Worm (Caenorhabditis elegans) whole organism, L2 larva: ENCODE results near the gene gpx-5.

Experiments used
- C34F6.9 ChIP-seq: fragments of 150-350 bp; optimal IDR thresholded peaks from 2 replicates; lab custom pipeline; 2014; ENCODE audit warnings: missing biosample characterization, missing genetic modification characterization
- F13H6.1 ChIP-seq: sonication (generic microtip); optimal IDR thresholded peaks from 2 replicates; lab custom pipeline; 2016; ENCODE audit warnings: missing genetic modification characterization, missing compliant biosample characterization
- R02D3.7 ChIP-seq: fragments of 150-350 bp; optimal IDR thresholded peaks from 2 replicates; lab custom pipeline; 2014; ENCODE audit warnings: missing biosample characterization, missing genetic modification characterization
- Y55F3AM.14 ChIP-seq: fragments of 200-800 bp; sonication (Bioruptor generic); optimal IDR thresholded peaks from 2 replicates; lab custom pipeline; 2018; ENCODE audit warnings: mild to moderate bottlenecking, missing genetic modification characterization, missing compliant biosample characterization
- ZK546.5 ChIP-seq: sonication (generic microtip); optimal IDR thresholded peaks from 2 replicates; lab custom pipeline; 2017; ENCODE audit warnings: missing biosample characterization, missing genetic modification characterization
- alr-1 ChIP-seq: fragments of 150-350 bp; optimal IDR thresholded peaks from 2 replicates; lab custom pipeline; 2014; ENCODE audit warnings: missing biosample characterization, missing genetic modification characterization
- aly-2 ChIP-seq: fragments of 150-350 bp; optimal IDR thresholded peaks from 2 replicates; lab custom pipeline; 2014; ENCODE audit warnings: missing biosample characterization, missing genetic modification characterization
- ama-1 ChIP-seq: fragments of 150-350 bp; optimal IDR thresholded peaks from 2 replicates; lab custom pipeline; 2018; ENCODE audit warnings: inconsistent platforms
- blmp-1 ChIP-seq: sonication (generic microtip); optimal IDR thresholded peaks from 2 replicates; lab custom pipeline; 2017; ENCODE audit warnings: missing genetic modification characterization, mild to moderate bottlenecking, missing compliant biosample characterization, antibody characterized with exemption, moderate library complexity; ENCODE audit not compliant: insufficient read depth
- ceh-16 ChIP-seq: fragments of 150-350 bp; optimal IDR thresholded peaks from 2 replicates; lab custom pipeline; 2014; ENCODE audit warnings: missing biosample characterization, missing genetic modification characterization
- ceh-82 ChIP-seq: fragments of 150-350 bp; optimal IDR thresholded peaks from 2 replicates; lab custom pipeline; 2014; ENCODE audit warnings: missing biosample characterization, missing genetic modification characterization
- crh-2 ChIP-seq: sonication (generic microtip); optimal IDR thresholded peaks from 2 replicates; lab custom pipeline; 2017; ENCODE audit warnings: missing biosample characterization, missing genetic modification characterization
- dmd-4 ChIP-seq: sonication (generic microtip); optimal IDR thresholded peaks from 2 replicates; lab custom pipeline; 2017; ENCODE audit warnings: missing biosample characterization, missing genetic modification characterization
- egl-27 ChIP-seq: sonication (generic microtip); optimal IDR thresholded peaks from 3 replicates; lab custom pipeline; 2017; ENCODE audit warnings: missing biosample characterization, missing genetic modification reagents, missing genetic modification characterization
- elt-1 ChIP-seq: fragments of 150-350 bp; optimal IDR thresholded peaks from 2 replicates; lab custom pipeline; 2014; ENCODE audit warnings: missing biosample characterization, missing genetic modification characterization
- elt-3 ChIP-seq: sonication (generic microtip); optimal IDR thresholded peaks from 2 replicates; lab custom pipeline; 2017; ENCODE audit warnings: missing biosample characterization, missing genetic modification characterization
- fos-1 ChIP-seq: fragments of 150-350 bp; optimal IDR thresholded peaks from 2 replicates; lab custom pipeline; 2014; ENCODE audit warnings: missing biosample characterization, missing genetic modification characterization
- gmeb-1 ChIP-seq: fragments of 150-350 bp; optimal IDR thresholded peaks from 2 replicates; lab custom pipeline; 2014; ENCODE audit warnings: missing biosample characterization, missing genetic modification characterization
- lin-11 ChIP-seq: fragments of 150-350 bp; sonication (generic microtip); optimal IDR thresholded peaks from 2 replicates; lab custom pipeline; 2014; ENCODE audit warnings: missing biosample characterization, missing genetic modification characterization, inconsistent platforms, mixed read lengths
- lin-13 ChIP-seq: fragments of 150-350 bp; optimal IDR thresholded peaks from 2 replicates; lab custom pipeline; 2014; ENCODE audit warnings: missing biosample characterization, missing genetic modification reagents, missing genetic modification characterization
- lin-39 ChIP-seq: fragments of 150-350 bp; optimal IDR thresholded peaks from 2 replicates; lab custom pipeline; 2014; ENCODE audit warnings: missing biosample characterization, missing genetic modification reagents, missing genetic modification characterization
- lsy-2 ChIP-seq, 2 experiments: fragments of 150-350 bp in 1 of 2; sonication (generic microtip) in 1 of 2; optimal IDR thresholded peaks; 2 replicates each; lab custom pipeline; 2014 to 2017; ENCODE audit warnings: missing biosample characterization in 2 of 2, missing genetic modification characterization in 2 of 2
- mab-5 ChIP-seq: fragments of 150-350 bp; optimal IDR thresholded peaks from 2 replicates; lab custom pipeline; 2014; ENCODE audit warnings: missing biosample characterization, missing genetic modification characterization
- mbf-1 ChIP-seq: sonication (generic microtip); optimal IDR thresholded peaks from 2 replicates; lab custom pipeline; 2017; ENCODE audit warnings: missing biosample characterization, missing genetic modification characterization
- mdl-1 ChIP-seq, 2 experiments: fragments of 150-350 bp in 1 of 2; sonication (generic microtip) in 1 of 2; optimal IDR thresholded peaks; 2 replicates each; lab custom pipeline; 2017; ENCODE audit warnings: missing biosample characterization in 2 of 2, missing genetic modification characterization in 2 of 2
- nhr-10 ChIP-seq: sonication (generic microtip); optimal IDR thresholded peaks from 2 replicates; lab custom pipeline; 2017; ENCODE audit warnings: missing biosample characterization, missing genetic modification characterization
- nhr-11 ChIP-seq: fragments of 150-350 bp; optimal IDR thresholded peaks from 2 replicates; lab custom pipeline; 2014; ENCODE audit warnings: missing biosample characterization, missing genetic modification characterization
- nhr-12 ChIP-seq: fragments of 150-350 bp; optimal IDR thresholded peaks from 2 replicates; lab custom pipeline; 2014; ENCODE audit warnings: missing biosample characterization, missing genetic modification characterization
- nhr-129 ChIP-seq: fragments of 150-350 bp; optimal IDR thresholded peaks from 2 replicates; lab custom pipeline; 2014; ENCODE audit warnings: missing biosample characterization, missing genetic modification characterization
- nhr-21 ChIP-seq: fragments of 150-350 bp; optimal IDR thresholded peaks from 2 replicates; lab custom pipeline; 2014; ENCODE audit warnings: missing biosample characterization, missing genetic modification characterization
- nhr-23 ChIP-seq: fragments of 150-350 bp; optimal IDR thresholded peaks from 2 replicates; lab custom pipeline; 2014; ENCODE audit warnings: missing biosample characterization, missing genetic modification reagents, missing genetic modification characterization
- nhr-237 ChIP-seq: fragments of 150-350 bp; optimal IDR thresholded peaks from 2 replicates; lab custom pipeline; 2014; ENCODE audit warnings: missing biosample characterization, missing genetic modification characterization
- nhr-25 ChIP-seq: fragments of 150-350 bp; sonication (generic microtip); optimal IDR thresholded peaks from 3 replicates; lab custom pipeline; 2014; ENCODE audit warnings: missing biosample characterization, missing genetic modification characterization
- nhr-6 ChIP-seq: fragments of 150-350 bp; optimal IDR thresholded peaks from 2 replicates; lab custom pipeline; 2014; ENCODE audit warnings: missing biosample characterization, missing genetic modification characterization
- nhr-77 ChIP-seq: fragments of 150-350 bp; optimal IDR thresholded peaks from 2 replicates; lab custom pipeline; 2014; ENCODE audit warnings: missing biosample characterization, missing genetic modification characterization
- peb-1 ChIP-seq: fragments of 150-350 bp; optimal IDR thresholded peaks from 2 replicates; lab custom pipeline; 2014; ENCODE audit warnings: missing biosample characterization, missing genetic modification characterization
- sem-4 ChIP-seq: fragments of 150-350 bp; optimal IDR thresholded peaks from 2 replicates; lab custom pipeline; 2014; ENCODE audit warnings: missing biosample characterization, missing genetic modification reagents, missing genetic modification characterization
- skn-1 ChIP-seq: sonication (generic microtip); optimal IDR thresholded peaks from 2 replicates; lab custom pipeline; 2017; ENCODE audit warnings: missing biosample characterization, missing genetic modification characterization
- sma-3 ChIP-seq: sonication (generic microtip); optimal IDR thresholded peaks from 2 replicates; lab custom pipeline; 2016; ENCODE audit warnings: missing genetic modification reagents, missing genetic modification characterization, missing compliant biosample characterization
- sma-9 ChIP-seq, 2 experiments: fragments of 150-350 bp in 1 of 2; sonication (generic microtip) in 1 of 2; optimal IDR thresholded peaks; 2 replicates each; lab custom pipeline; 2014 to 2016; ENCODE audit warnings: missing genetic modification characterization in 2 of 2, mild to moderate bottlenecking in 1 of 2, missing biosample characterization in 1 of 2, missing compliant biosample characterization in 1 of 2, missing genetic modification reagents in 1 of 2, moderate library complexity in 1 of 2
- snpc-4 ChIP-seq: fragments of 150-350 bp; optimal IDR thresholded peaks from 2 replicates; lab custom pipeline; 2014; ENCODE audit warnings: missing biosample characterization, missing genetic modification characterization
- unc-39 ChIP-seq: fragments of 150-350 bp; optimal IDR thresholded peaks from 2 replicates; lab custom pipeline; 2014; ENCODE audit warnings: missing biosample characterization, missing genetic modification characterization
- unc-55 ChIP-seq: fragments of 150-350 bp; sonication (generic microtip); optimal IDR thresholded peaks from 3 replicates; lab custom pipeline; 2014; ENCODE audit warnings: missing biosample characterization, missing genetic modification reagents, missing genetic modification characterization
- unc-62 ChIP-seq: fragments of 150-350 bp; optimal IDR thresholded peaks from 2 replicates; lab custom pipeline; 2014; ENCODE audit warnings: missing biosample characterization, missing genetic modification reagents, missing genetic modification characterization
- zag-1 ChIP-seq: fragments of 150-350 bp; optimal IDR thresholded peaks from 2 replicates; lab custom pipeline; 2014; ENCODE audit warnings: missing biosample characterization, missing genetic modification characterization
- ztf-1 ChIP-seq: fragments of 200-800 bp; sonication (Bioruptor generic); conservative IDR thresholded peaks from 2 replicates; pipeline ENCODE4 v1.3.6; 2022; ENCODE audit warnings: missing genetic modification characterization, missing compliant biosample characterization
- ztf-11 ChIP-seq: sonication (generic microtip); optimal IDR thresholded peaks from 2 replicates; lab custom pipeline; 2017; ENCODE audit warnings: missing biosample characterization, missing genetic modification characterization

Gene gpx-5

DNA sequence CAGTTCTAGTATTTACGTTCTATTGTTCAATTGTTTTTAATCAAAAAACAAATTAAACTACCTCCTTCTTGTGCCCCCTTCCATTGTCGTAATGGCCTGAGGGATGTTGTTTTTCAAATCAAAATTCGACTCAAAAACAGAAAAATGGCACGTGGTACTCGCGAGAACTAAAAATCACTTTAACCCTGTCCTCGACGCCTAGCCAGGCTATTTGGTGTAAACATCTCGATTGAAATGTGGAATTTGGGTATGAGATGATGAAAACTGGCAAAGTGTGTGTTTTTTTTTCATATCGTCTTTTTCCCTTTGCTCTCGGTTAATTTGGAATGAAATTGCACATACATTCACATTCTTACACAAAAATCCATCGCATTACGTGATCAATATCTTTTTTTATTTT, 37.8 kb upstream of the gpx-5 start:
- TF ChIP-seq ama-1 (lab: Kevin White, UChicago) = no peak
- no peak for TF ChIP-seq C34F6.9
- TF ChIP-seq nhr-129 (tag; lab: Kevin White, UChicago) = peak; percentile 62

DNA sequence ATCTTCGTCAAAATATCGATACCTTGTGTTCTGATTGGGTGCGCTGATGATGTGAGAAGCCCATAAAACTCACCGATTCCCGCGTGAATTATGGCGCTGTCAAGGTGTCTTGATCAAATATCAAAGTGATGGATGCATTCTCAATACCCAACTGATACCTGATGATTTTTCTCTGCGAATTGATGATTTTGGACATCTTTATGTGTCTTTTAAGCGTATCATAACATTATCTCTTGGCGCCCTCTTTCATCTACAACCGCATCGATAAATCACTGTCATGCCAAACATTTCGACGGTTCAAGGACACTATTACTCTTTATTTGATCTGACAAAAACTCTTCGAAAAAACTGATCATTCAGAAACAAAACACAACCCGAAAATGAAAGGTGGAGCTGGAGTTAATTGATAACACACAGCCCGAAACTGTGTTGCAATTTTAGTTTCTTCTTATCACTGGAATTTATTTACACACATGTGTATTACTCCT, 37.2 kb upstream of the gpx-5 start:
- TF ChIP-seq egl-27 (tag; lab: Kevin White, UChicago) (peak; percentile 77), sem-4 (no peak), F13H6.1 (tag; lab: Kevin White, UChicago) (peak; percentile 13), fos-1 (tag; lab: Kevin White, UChicago) (peak; percentile 68), unc-39 (tag; lab: Kevin White, UChicago) (no peak), nhr-237 (tag; lab: Kevin White, UChicago) (no peak), unc-62 (peak; percentile 62), dmd-4 (tag; lab: Kevin White, UChicago) (no peak), R02D3.7 (tag; lab: Kevin White, UChicago) (no peak), nhr-10 (tag; lab: Kevin White, UChicago) (no peak), nhr-23 (tag; lab: Kevin White, UChicago) (no peak), nhr-11 (tag; lab: Kevin White, UChicago) (no peak), lin-13 (GFP tag; lab: Kevin White, UChicago) (no peak), lin-39 (tag; lab: Kevin White, UChicago) (no peak), snpc-4 (tag; lab: Kevin White, UChicago) (no peak), ZK546.5 (tag; lab: Kevin White, UChicago) (no peak), crh-2 (tag; lab: Kevin White, UChicago) (peak; percentile 18), unc-55 (GFP tag; lab: Kevin White, UChicago) (no peak), ztf-11 (no peak), aly-2 (tag; lab: Kevin White, UChicago) (no peak), peb-1 (tag; lab: Kevin White, UChicago) (no peak), zag-1 (tag; lab: Kevin White, UChicago) (no peak), ceh-82 (tag; lab: Kevin White, UChicago) (no peak), nhr-21 (tag; lab: Kevin White, UChicago) (peak; percentile 89), sma-9 (GFP tag; optimal IDR thresholded peaks at IDR 0.05; lab: Kevin White, UChicago) (peak; percentile 60), sma-9 (tag; optimal IDR thresholded peaks at IDR 0.05; lab: Kevin White, UChicago) (no peak), nhr-77 (tag; lab: Kevin White, UChicago) (no peak), elt-3 (tag; lab: Kevin White, UChicago) (no peak), mbf-1 (tag; lab: Kevin White, UChicago) (no peak), alr-1 (tag; lab: Kevin White, UChicago) (no peak), ceh-16 (tag; lab: Kevin White, UChicago) (peak; percentile 83), lsy-2 (tag; optimal IDR thresholded peaks at IDR 0.05; lab: Kevin White, UChicago) (peak in 1 of 2 experiments; percentile 24), ztf-1 (no peak), nhr-12 (no peak), gmeb-1 (tag; lab: Kevin White, UChicago) (no peak), C34F6.9 (no peak), blmp-1 (tag; lab: Kevin White, UChicago) (peak; percentile 80), skn-1 (tag; lab: Kevin White, UChicago) (no peak), mdl-1 (tag; optimal IDR thresholded peaks at IDR 0.05; lab: Kevin White, UChicago) (no peak), lin-11 (no peak), sma-3 (GFP tag; lab: Kevin White, UChicago) (peak; percentile 83), nhr-6 (tag; lab: Kevin White, UChicago) (no peak), mab-5 (peak; percentile 85), elt-1 (tag; lab: Kevin White, UChicago) (no peak), nhr-129 (tag; lab: Kevin White, UChicago) (peak; percentile 15), nhr-25 (tag; lab: Kevin White, UChicago) (peak; percentile 83), ama-1 (lab: Kevin White, UChicago) (no peak), Y55F3AM.14 (no peak)
